Worm (Caenorhabditis elegans): ENCODE data around the gene C45B2.1.

The C45B2.1 gene

DNA sequence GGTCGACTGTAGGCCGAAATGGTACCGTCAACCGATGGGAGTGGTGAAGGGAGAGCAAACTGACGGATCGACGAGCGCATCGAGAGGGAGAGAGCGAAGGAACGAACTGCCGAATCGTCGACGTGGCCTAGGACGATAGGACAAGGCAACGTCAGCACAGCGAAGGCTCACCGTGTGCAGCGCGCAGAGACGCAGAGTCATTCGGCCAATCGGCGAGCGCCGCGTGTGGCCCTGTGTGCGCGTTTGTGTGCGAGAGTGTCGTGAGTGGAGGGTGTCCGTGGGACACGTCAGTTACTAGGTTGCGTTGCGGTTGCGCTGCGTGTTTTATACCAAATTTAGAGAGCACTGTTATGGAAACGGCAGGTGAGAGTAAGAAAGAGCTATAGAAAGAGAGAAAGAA is 6.0 kb downstream of the C45B2.1 start, which contains the start of gene hsp-3 (continued):
- TF ChIP-seq nhr-25 (tag; optimal IDR thresholded peaks at IDR 0.05) (peak; percentile 92), elt-3 (tag; optimal IDR thresholded peaks at IDR 0.05) (no peak), egl-27 (tag; optimal IDR thresholded peaks at IDR 0.05) (peak; percentile 88)

DNA sequence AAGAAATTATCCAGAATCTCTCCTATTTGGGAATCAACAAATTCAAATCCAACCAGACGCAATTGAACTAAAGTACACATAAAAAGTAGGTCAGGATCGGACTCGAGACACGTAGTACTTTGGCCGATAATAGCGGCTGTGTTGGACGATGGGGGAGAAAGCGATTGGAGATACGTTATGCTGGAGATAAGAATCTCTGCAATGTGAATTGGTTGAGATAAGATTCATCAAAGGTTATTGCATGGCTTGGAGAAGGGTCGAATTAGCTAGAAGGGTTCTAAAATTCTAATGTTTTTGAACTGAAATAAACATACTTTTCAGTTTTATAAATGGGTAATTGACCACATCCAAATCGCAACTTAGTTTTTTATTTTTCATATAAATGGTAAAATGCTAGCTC is 6.6 kb downstream of the C45B2.1 start:
- TF ChIP-seq aly-2 (tag; optimal IDR thresholded peaks at IDR 0.05) (no peak), sma-3 (GFP tag; optimal IDR thresholded peaks at IDR 0.05) (no peak), dmd-4 (tag; optimal IDR thresholded peaks at IDR 0.05) (no peak), ztf-4 (tag; optimal IDR thresholded peaks at IDR 0.05) (no peak), elt-3 (tag; optimal IDR thresholded peaks at IDR 0.05) (no peak), unc-39 (tag; optimal IDR thresholded peaks at IDR 0.05) (no peak), ama-1 (optimal IDR thresholded peaks at IDR 0.05) (no peak), nhr-129 (tag; optimal IDR thresholded peaks at IDR 0.05) (no peak), R02D3.7 (tag; optimal IDR thresholded peaks at IDR 0.05) (no peak), skn-1 (tag; optimal IDR thresholded peaks at IDR 0.05) (no peak), mdl-1 (tag; optimal IDR thresholded peaks at IDR 0.05) (no peak), nhr-25 (tag; optimal IDR thresholded peaks at IDR 0.05) (no peak), sma-9 (GFP tag; optimal IDR thresholded peaks at IDR 0.05) (peak; percentile 82), sma-9 (tag; optimal IDR thresholded peaks at IDR 0.05) (no peak), blmp-1 (tag; optimal IDR thresholded peaks at IDR 0.05; ENCODE audit: insufficient read depth) (peak; percentile 71), unc-62 (GFP tag; optimal IDR thresholded peaks at IDR 0.05) (no peak), nhr-10 (tag; optimal IDR thresholded peaks at IDR 0.05) (no peak), crh-2 (tag; optimal IDR thresholded peaks at IDR 0.05) (no peak), snpc-4 (tag; optimal IDR thresholded peaks at IDR 0.05) (no peak), nhr-23 (tag; optimal IDR thresholded peaks at IDR 0.05) (no peak), mab-5 (tag; optimal IDR thresholded peaks at IDR 0.05) (no peak), sem-4 (tag; optimal IDR thresholded peaks at IDR 0.05) (peak; percentile 27), elt-1 (tag; optimal IDR thresholded peaks at IDR 0.05) (peak; percentile 95), ztf-1 (GFP tag; conservative IDR thresholded peaks at IDR 0.05) (no peak), nhr-21 (tag; optimal IDR thresholded peaks at IDR 0.05) (no peak), unc-55 (GFP tag; optimal IDR thresholded peaks at IDR 0.05) (no peak), peb-1 (tag; optimal IDR thresholded peaks at IDR 0.05) (no peak), egl-27 (tag; optimal IDR thresholded peaks at IDR 0.05) (no peak), fos-1 (tag; optimal IDR thresholded peaks at IDR 0.05) (no peak), F13H6.1 (tag; optimal IDR thresholded peaks at IDR 0.05) (no peak), C34F6.9 (tag; optimal IDR thresholded peaks at IDR 0.05) (no peak), gmeb-1 (tag; optimal IDR thresholded peaks at IDR 0.05) (no peak), nhr-12 (tag; optimal IDR thresholded peaks at IDR 0.05) (no peak), nhr-11 (tag; optimal IDR thresholded peaks at IDR 0.05) (no peak), nhr-6 (tag; optimal IDR thresholded peaks at IDR 0.05) (no peak), nhr-77 (tag; optimal IDR thresholded peaks at IDR 0.05) (no peak), ceh-16 (tag; optimal IDR thresholded peaks at IDR 0.05) (peak; percentile 84), lin-11 (tag; optimal IDR thresholded peaks at IDR 0.05) (no peak), ZK546.5 (tag; optimal IDR thresholded peaks at IDR 0.05) (no peak), nhr-237 (tag; optimal IDR thresholded peaks at IDR 0.05) (no peak), zag-1 (tag; optimal IDR thresholded peaks at IDR 0.05) (no peak), ztf-11 (tag; optimal IDR thresholded peaks at IDR 0.05) (no peak), mbf-1 (tag; optimal IDR thresholded peaks at IDR 0.05) (no peak)

DNA sequence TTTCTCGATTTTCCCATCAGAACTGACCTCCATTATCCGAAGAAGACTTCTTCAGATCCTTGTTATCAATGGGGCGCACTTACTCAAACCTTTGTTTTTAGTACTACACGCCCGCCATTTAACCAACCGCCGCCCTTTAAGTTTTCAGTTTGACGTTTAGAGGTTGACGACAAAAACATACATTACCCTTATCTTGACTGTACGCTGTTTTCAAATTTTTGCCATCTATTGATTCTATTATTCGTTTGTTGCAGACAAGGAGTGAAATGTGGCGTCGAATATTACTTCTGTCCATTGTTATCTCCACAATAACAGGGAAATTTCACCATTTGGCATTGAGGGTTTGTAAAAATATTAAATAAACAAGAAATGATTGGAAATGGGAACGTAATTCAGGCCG is 7.1 kb downstream of the C45B2.1 start, which contains the start of gene C15H9.5:
TSS of gene C15H9.5 (plus strand) at position 255 of the 400 bp plus-strand sequence.
- TF ChIP-seq nhr-129 (tag; optimal IDR thresholded peaks at IDR 0.05) (peak; percentile 14), dmd-4 (tag; optimal IDR thresholded peaks at IDR 0.05) (no peak), nhr-23 (tag; optimal IDR thresholded peaks at IDR 0.05) (no peak), blmp-1 (tag; optimal IDR thresholded peaks at IDR 0.05; ENCODE audit: insufficient read depth) (no peak), C34F6.9 (tag; optimal IDR thresholded peaks at IDR 0.05) (peak; percentile 7), egl-27 (tag; optimal IDR thresholded peaks at IDR 0.05) (no peak), nhr-21 (tag; optimal IDR thresholded peaks at IDR 0.05) (no peak)
